Fruit fly (Drosophila melanogaster) whole organism, wandering third instar larva: ENCODE measurements around the gene ND-30.

Experiments
- CG32264 ChIP-seq: fragments of 200-800 bp; sonication (Bioruptor generic); optimal IDR thresholded peaks from 2 replicates; lab custom pipeline; 2016; ENCODE audit warnings: missing biosample characterization, missing genetic modification characterization
- Dfd ChIP-seq: fragments of >200 bp; optimal IDR thresholded peaks from 2 replicates; lab custom pipeline; 2017; ENCODE audit warnings: missing biosample characterization, missing genetic modification characterization
- Dif ChIP-seq: fragments of 200-275, 200-300 bp; sonication (Bioruptor generic); optimal IDR thresholded peaks from 2 replicates; lab custom pipeline; 2018; ENCODE audit warnings: missing biosample characterization, missing genetic modification characterization; ENCODE audit not compliant: partially characterized antibody
- HLH106 ChIP-seq: fragments of 200-800 bp; optimal IDR thresholded peaks from 3 replicates; lab custom pipeline; 2019; ENCODE audit warnings: missing biosample characterization, mild to moderate bottlenecking, missing genetic modification characterization, moderate library complexity
- Hr83 ChIP-seq: fragments of 200-300 bp; sonication (Bioruptor generic); optimal IDR thresholded peaks from 2 replicates; lab custom pipeline; 2016; ENCODE audit warnings: missing biosample characterization, mild to moderate bottlenecking, missing genetic modification characterization, moderate library complexity; ENCODE audit not compliant: poor library complexity, severe bottlenecking
- Jra ChIP-seq: sonication (Bioruptor generic); optimal IDR thresholded peaks from 2 replicates; lab custom pipeline; 2016; ENCODE audit warnings: missing biosample characterization, missing genetic modification characterization
- Mio ChIP-seq: sonication (Bioruptor generic); optimal IDR thresholded peaks from 2 replicates; lab custom pipeline; 2016; ENCODE audit warnings: missing biosample characterization, missing genetic modification characterization
- Myc ChIP-seq: fragments of >200 bp; optimal IDR thresholded peaks from 2 replicates; lab custom pipeline; 2017
- N ChIP-seq: fragments of >200 bp; optimal IDR thresholded peaks from 2 replicates; lab custom pipeline; 2018; ENCODE audit warnings: missing biosample characterization, missing external identifiers, missing genetic modification characterization
- OdsH ChIP-seq: fragments of 200-800 bp; sonication (Bioruptor generic); optimal IDR thresholded peaks from 2 replicates; lab custom pipeline; 2016; ENCODE audit warnings: missing biosample characterization, mild to moderate bottlenecking, missing genetic modification characterization
- Rel ChIP-seq, 2 experiments: fragments of 200-800 bp; sonication (Bioruptor generic) in 1 of 2; optimal IDR thresholded peaks; 2 replicates in 1 of 2; 3 replicates in 1 of 2; lab custom pipeline; 2016 to 2019; ENCODE audit warnings: mild to moderate bottlenecking in 2 of 2, missing biosample characterization in 2 of 2, missing genetic modification characterization in 2 of 2, moderate library complexity in 1 of 2
- Sp1 ChIP-seq: fragments of 200-800 bp; sonication (Bioruptor generic); optimal IDR thresholded peaks from 3 replicates; lab custom pipeline; 2019; ENCODE audit warnings: missing biosample characterization, mild to moderate bottlenecking, missing genetic modification characterization, moderate library complexity
- Vsx2 ChIP-seq: fragments of 200-300, 225-300 bp; sonication (Bioruptor generic); optimal IDR thresholded peaks from 2 replicates; lab custom pipeline; 2018; ENCODE audit warnings: missing biosample characterization, missing genetic modification characterization; ENCODE audit not compliant: partially characterized antibody
- br ChIP-seq: fragments of 200-800 bp; sonication (Bioruptor generic); optimal IDR thresholded peaks from 2 replicates; lab custom pipeline; 2016; ENCODE audit warnings: missing biosample characterization, missing genetic modification characterization
- brk ChIP-seq: fragments of 200-800 bp; sonication (Bioruptor generic); optimal IDR thresholded peaks from 2 replicates; lab custom pipeline; 2016; ENCODE audit warnings: missing biosample characterization, mild to moderate bottlenecking, missing genetic modification characterization
- dl ChIP-seq, 2 experiments: fragments of 175-275, 200-275 bp in 1 of 2; fragments of 200-275 bp in 1 of 2; sonication (Bioruptor generic); optimal IDR thresholded peaks; lab custom pipeline; 2018; ENCODE audit warnings: mild to moderate bottlenecking in 2 of 2, missing biosample characterization in 2 of 2, missing genetic modification characterization in 2 of 2, moderate library complexity in 2 of 2; ENCODE audit not compliant: partially characterized antibody in 2 of 2, insufficient read depth in 1 of 2
- dmrt93B ChIP-seq: fragments of 200-800 bp; sonication (Bioruptor generic); optimal IDR thresholded peaks from 2 replicates; lab custom pipeline; 2018; ENCODE audit warnings: missing biosample characterization, mild to moderate bottlenecking, missing genetic modification characterization
- ey ChIP-seq: fragments of 200-800 bp; sonication (Bioruptor generic); optimal IDR thresholded peaks from 2 replicates; lab custom pipeline; 2016; ENCODE audit warnings: missing biosample characterization, missing genetic modification characterization
- foxo ChIP-seq, 2 experiments: fragments of 200-800 bp; sonication (Bioruptor generic); optimal IDR thresholded peaks; 2 replicates in 1 of 2; 3 replicates in 1 of 2; lab custom pipeline; 2016 to 2017; ENCODE audit warnings: missing biosample characterization in 2 of 2, missing genetic modification characterization in 2 of 2
- h ChIP-seq: fragments of 200-800 bp; sonication (Bioruptor generic); optimal IDR thresholded peaks from 3 replicates; lab custom pipeline; 2016; ENCODE audit warnings: missing biosample characterization, mild to moderate bottlenecking, missing genetic modification characterization
- jim ChIP-seq: fragments of 175-275, 200-325 bp; sonication (Bioruptor generic); optimal IDR thresholded peaks from 2 replicates; lab custom pipeline; 2016; ENCODE audit warnings: missing biosample characterization, mild to moderate bottlenecking, missing genetic modification characterization
- psq ChIP-seq: fragments of 200-800 bp; sonication (Bioruptor generic); optimal IDR thresholded peaks from 3 replicates; lab custom pipeline; 2017; ENCODE audit warnings: missing biosample characterization, mild to moderate bottlenecking, missing genetic modification characterization, moderate library complexity
- rgr ChIP-seq: fragments of 200-800 bp; sonication (Bioruptor generic); optimal IDR thresholded peaks from 3 replicates; lab custom pipeline; 2016; ENCODE audit warnings: missing biosample characterization, mild to moderate bottlenecking, missing genetic modification characterization
- sage ChIP-seq: fragments of 200-800 bp; sonication (Bioruptor generic); optimal IDR thresholded peaks from 2 replicates; lab custom pipeline; 2016; ENCODE audit warnings: missing biosample characterization, mild to moderate bottlenecking, missing genetic modification characterization
- usp ChIP-seq: fragments of >200 bp; optimal IDR thresholded peaks from 2 replicates; lab custom pipeline; 2017; ENCODE audit warnings: missing biosample characterization, missing genetic modification characterization

The ND-30 gene

dm6 chr3L:3148125-3149059 lies 11.0 kb downstream of the ND-30 start, which contains the start of the genes Usp5 and BtbVII (continued):
- TF ChIP-seq Jra (GFP tag; lab: Kevin White, UChicago) (peak; percentile 65), N (no peak), Vsx2 (GFP tag; lab: Kevin White, UChicago) (no peak)

- TF ChIP-seq psq (GFP tag; lab: Kevin White, UChicago) (peak; percentile 0), Rel (GFP tag; optimal IDR thresholded peaks at IDR 0.05; lab: Kevin White, UChicago) (no peak), Rel (tag; optimal IDR thresholded peaks at IDR 0.05; lab: Kevin White, UChicago) (peak; percentile 4), rgr (GFP tag; lab: Kevin White, UChicago) (peak; percentile 29), sage (GFP tag; lab: Kevin White, UChicago) (no peak), Myc (lab: Kevin White, UChicago) (peak; percentile 35), dl (GFP tag; optimal IDR thresholded peaks at IDR 0.05; lab: Kevin White, UChicago; ENCODE audit: insufficient read depth in 1 of 2, partially characterized antibody in 2 of 2) (no peak), h (GFP tag; lab: Kevin White, UChicago) (no peak), Hr83 (GFP tag; lab: Kevin White, UChicago) (no peak), HLH106 (tag; lab: Kevin White, UChicago) (peak; percentile 22), Sp1 (GFP tag; lab: Kevin White, UChicago) (peak; percentile 13), foxo (GFP tag; optimal IDR thresholded peaks at IDR 0.05; lab: Kevin White, UChicago) (peak in 1 of 2 experiments; percentile 27)
Measured at dm6 chr3L:3143383-3143962, 15.9 kb downstream of the ND-30 start, which contains the start of the genes CG11537 and Alg2. TSS of gene CG11537 (minus strand) at chr3L:3143457. TSS of gene Alg2 (plus strand) at chr3L:3143808.

- TF ChIP-seq h (GFP tag; lab: Kevin White, UChicago) (peak; percentile 61), Sp1 (GFP tag; lab: Kevin White, UChicago) (no peak), Rel (GFP tag; optimal IDR thresholded peaks at IDR 0.05; lab: Kevin White, UChicago) (no peak), Rel (tag; optimal IDR thresholded peaks at IDR 0.05; lab: Kevin White, UChicago) (peak; percentile 33)
Measured at dm6 chr3L:3142516-3143382, 16.6 kb downstream of the ND-30 start.

- TF ChIP-seq HLH106 (tag; lab: Kevin White, UChicago) = no peak
- TF ChIP-seq Mio (GFP tag; lab: Kevin White, UChicago) = no peak
- no peak for TF ChIP-seq Dfd (GFP tag; lab: Kevin White, UChicago)
- TF ChIP-seq br = no peak
- no peak for TF ChIP-seq rgr (GFP tag; lab: Kevin White, UChicago)
- TF ChIP-seq brk (GFP tag; lab: Kevin White, UChicago) = no peak
- no peak for TF ChIP-seq ey
- TF ChIP-seq psq (GFP tag; lab: Kevin White, UChicago) = no peak
- no peak for TF ChIP-seq CG32264 (GFP tag; lab: Kevin White, UChicago)
- no peak for TF ChIP-seq jim (GFP tag; lab: Kevin White, UChicago)
- TF ChIP-seq Vsx2 (GFP tag; lab: Kevin White, UChicago) = no peak
Measured at dm6 chr3L:3141411-3141810, 18.0 kb downstream of the ND-30 start.

dm6 chr3L:3134064-3134545 lies 25.3 kb downstream of the ND-30 start:
- TF ChIP-seq Dif (GFP tag; lab: Kevin White, UChicago) = peak; percentile 44
- peak; percentile 20 for TF ChIP-seq CG32264 (GFP tag; lab: Kevin White, UChicago)
- TF ChIP-seq h (GFP tag; lab: Kevin White, UChicago) = peak; percentile 38
- peak; percentile 1 for TF ChIP-seq OdsH (GFP tag; lab: Kevin White, UChicago)
- no peak for TF ChIP-seq ey
- TF ChIP-seq rgr (GFP tag; lab: Kevin White, UChicago) = peak; percentile 4
- no peak for TF ChIP-seq Rel (GFP tag; optimal IDR thresholded peaks at IDR 0.05; lab: Kevin White, UChicago)
- TF ChIP-seq Rel (tag; optimal IDR thresholded peaks at IDR 0.05; lab: Kevin White, UChicago) = no peak
- TF ChIP-seq Hr83 (GFP tag; lab: Kevin White, UChicago) = peak; percentile 78
- TF ChIP-seq brk (GFP tag; lab: Kevin White, UChicago) = no peak
- no peak for TF ChIP-seq usp
- TF ChIP-seq dl (GFP tag; optimal IDR thresholded peaks at IDR 0.05; lab: Kevin White, UChicago; ENCODE audit: insufficient read depth in 1 of 2, partially characterized antibody in 2 of 2) = peak; percentile 0 to 71
- TF ChIP-seq br = peak; percentile 16
- TF ChIP-seq dmrt93B (GFP tag; lab: Kevin White, UChicago) = no peak
